Fruit fly (Drosophila melanogaster) S2 (cell line): ENCODE measurements around the gene Hacd2.
A peak's percentile ranks its signal among the peaks of the same experiment; 100 is the strongest.

Experiments used
- CG8478 ChIP-seq: fragments of >200 bp; optimal IDR thresholded peaks from 2 replicates; lab custom pipeline; 2018
- CTCF ChIP-seq, 2 experiments: fragments of >200 bp; optimal IDR thresholded peaks; 2 replicates each; lab custom pipeline; 2018

- TF ChIP-seq CTCF (optimal IDR thresholded peaks at IDR 0.05; lab: Kevin White, UChicago) = peak; percentile 68 to 73
- TF ChIP-seq CG8478 (lab: Kevin White, UChicago) = no peak
These were observed at the start of gene Hacd2 for dm6 chr2L:13445249-13445846.
